Worm (Caenorhabditis elegans) whole organism, early embryonic: ENCODE measurements around the gene dex-1.

Experiments used
- B0310.2 ChIP-seq: sonication (generic microtip); optimal IDR thresholded peaks from 2 replicates; lab custom pipeline; 2016; ENCODE audit warnings: mild to moderate bottlenecking, missing genetic modification characterization, missing compliant biosample characterization
- F13C5.2 ChIP-seq: sonication (generic microtip); optimal IDR thresholded peaks from 2 replicates; lab custom pipeline; 2017; ENCODE audit warnings: mild to moderate bottlenecking, missing genetic modification characterization, inconsistent platforms, missing compliant biosample characterization
- aly-1 ChIP-seq: sonication (generic microtip); optimal IDR thresholded peaks from 2 replicates; lab custom pipeline; 2016; ENCODE audit warnings: missing genetic modification characterization, missing compliant biosample characterization
- ama-1 ChIP-seq: fragments of 150-350 bp; optimal IDR thresholded peaks from 2 replicates; lab custom pipeline; 2014
- ceh-13 ChIP-seq: fragments of 200-800 bp; sonication (Bioruptor generic); optimal IDR thresholded peaks from 2 replicates; lab custom pipeline; 2018; ENCODE audit warnings: mild to moderate bottlenecking, missing genetic modification characterization, missing compliant biosample characterization
- ceh-36 ChIP-seq: sonication (generic microtip); optimal IDR thresholded peaks from 2 replicates; lab custom pipeline; 2016; ENCODE audit warnings: missing genetic modification characterization, inconsistent platforms, missing compliant biosample characterization
- ets-7 ChIP-seq: sonication (generic microtip); optimal IDR thresholded peaks from 2 replicates; lab custom pipeline; 2016; ENCODE audit warnings: missing genotype, missing genetic modification characterization, missing compliant biosample characterization
- flt-1 ChIP-seq: fragments of 200-800 bp; sonication (Bioruptor generic); IDR thresholded peaks from 2 replicates; pipeline ENCODE4 v1.3.6; 2022; ENCODE audit warnings: missing genetic modification characterization, missing compliant biosample characterization
- hmbx-1 ChIP-seq: sonication (generic microtip); optimal IDR thresholded peaks from 2 replicates; lab custom pipeline; 2016; ENCODE audit warnings: mild to moderate bottlenecking, missing genetic modification characterization, missing compliant biosample characterization
- hmg-4 ChIP-seq: fragments of 200-800 bp; sonication (Bioruptor generic); optimal IDR thresholded peaks from 2 replicates; lab custom pipeline; 2018; ENCODE audit warnings: mild to moderate bottlenecking, missing genetic modification characterization, missing compliant biosample characterization
- hnd-1 ChIP-seq: sonication (generic microtip); optimal IDR thresholded peaks from 2 replicates; lab custom pipeline; 2016; ENCODE audit warnings: missing genetic modification characterization, missing compliant biosample characterization
- pes-1 ChIP-seq: fragments of 200-800 bp; sonication (Bioruptor generic); IDR thresholded peaks from 2 replicates; pipeline ENCODE4 v1.3.6; 2022; ENCODE audit warnings: missing genetic modification reagents, missing genetic modification characterization, missing compliant biosample characterization
- scrt-1 ChIP-seq: fragments of 200-800 bp; sonication (Bioruptor generic); IDR thresholded peaks from 2 replicates; pipeline ENCODE4 v1.3.6; 2022; ENCODE audit warnings: missing genetic modification characterization, missing compliant biosample characterization
- sea-1 ChIP-seq: fragments of 200-800 bp; sonication (Bioruptor generic); conservative IDR thresholded peaks from 2 replicates; pipeline ENCODE4 v1.3.6; 2022; ENCODE audit warnings: missing genetic modification characterization, missing compliant biosample characterization
- tbx-11 ChIP-seq: fragments of 200-800 bp; sonication (Bioruptor generic); IDR thresholded peaks from 2 replicates; pipeline ENCODE4 v1.3.6; 2022; ENCODE audit warnings: missing genetic modification characterization, missing compliant biosample characterization
- tbx-37 ChIP-seq: fragments of 200-800 bp; sonication (Bioruptor generic); conservative IDR thresholded peaks from 2 replicates; pipeline ENCODE4 v1.3.6; 2022; ENCODE audit warnings: missing genetic modification reagents, missing genetic modification characterization, missing compliant biosample characterization
- tra-4 ChIP-seq: sonication (generic microtip); optimal IDR thresholded peaks from 2 replicates; lab custom pipeline; 2017; ENCODE audit warnings: missing genetic modification characterization, missing compliant biosample characterization

dex-1 gene

DNA sequence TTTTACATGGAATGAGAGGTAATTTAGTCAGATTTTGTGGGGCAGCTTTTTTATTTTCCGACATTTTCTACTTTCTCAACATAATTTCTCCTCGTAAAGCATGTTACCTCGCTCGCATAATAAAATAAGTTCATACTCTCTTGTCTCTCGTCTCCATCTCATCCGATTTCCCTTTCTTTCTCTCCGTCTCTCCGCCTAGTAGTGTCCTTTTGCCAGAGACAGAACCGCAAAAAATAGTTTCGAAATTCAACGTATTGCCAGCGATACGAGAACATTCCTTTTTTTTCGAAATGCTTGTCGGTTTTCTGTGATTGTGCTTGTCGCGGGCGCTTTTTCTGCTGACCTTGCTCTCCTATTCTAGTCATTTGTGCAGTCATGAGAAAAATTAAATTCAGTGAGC, 21.7 kb upstream of the dex-1 start:
- TF ChIP-seq tbx-11 (GFP tag; lab: Robert Waterston, UW) (no peak), hnd-1 (tag; lab: Kevin White, UChicago) (no peak), aly-1 (tag; lab: Kevin White, UChicago) (no peak), tra-4 (tag; lab: Kevin White, UChicago) (no peak), F13C5.2 (tag; lab: Kevin White, UChicago) (no peak), hmg-4 (no peak), ceh-36 (tag; lab: Kevin White, UChicago) (no peak), pes-1 (GFP tag; lab: Robert Waterston, UW) (no peak), hmbx-1 (tag; lab: Kevin White, UChicago) (no peak), ets-7 (tag; lab: Kevin White, UChicago) (no peak), ceh-13 (no peak), ama-1 (no peak), flt-1 (GFP tag; lab: Robert Waterston, UW) (no peak)

DNA sequence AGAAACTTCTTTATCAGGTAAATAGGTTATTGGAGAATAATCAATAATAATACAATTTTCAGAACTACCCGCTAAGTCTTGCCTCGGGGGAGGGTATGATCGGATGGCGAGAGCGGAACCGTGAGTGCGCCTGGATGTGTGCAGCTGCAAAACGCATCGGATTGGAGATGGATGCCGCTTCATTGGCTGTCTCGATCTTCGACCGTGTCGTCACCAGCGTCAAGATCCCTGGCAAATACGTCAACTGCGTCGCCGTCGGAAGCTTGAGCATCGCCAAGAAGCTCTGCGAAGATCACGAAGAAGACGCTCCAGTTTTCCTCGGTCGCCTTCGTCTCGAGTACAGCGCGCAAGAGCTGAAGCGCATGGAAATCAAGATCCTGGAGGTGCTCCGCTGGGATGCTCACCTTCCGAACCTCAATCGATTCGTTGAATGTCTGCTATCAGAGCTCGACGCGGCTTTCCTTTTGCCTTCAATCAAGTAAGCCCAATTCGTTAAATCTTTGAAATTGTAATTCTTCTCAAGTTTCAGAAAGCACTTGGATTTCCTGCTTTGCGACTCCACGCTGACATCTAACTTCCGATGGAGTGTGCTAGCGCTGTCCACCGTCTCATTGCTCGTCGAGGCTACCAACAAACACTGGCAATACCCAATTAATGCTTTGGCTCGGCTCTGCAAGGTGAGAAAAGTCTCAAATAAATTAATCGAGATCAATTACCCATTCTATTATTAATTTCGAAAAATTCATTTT, 21.0 kb upstream of the dex-1 start:
- TF ChIP-seq hmbx-1 (tag; lab: Kevin White, UChicago) (no peak), flt-1 (GFP tag; lab: Robert Waterston, UW) (no peak), ceh-13 (no peak), tbx-11 (GFP tag; lab: Robert Waterston, UW) (no peak), tra-4 (tag; lab: Kevin White, UChicago) (no peak), hnd-1 (tag; lab: Kevin White, UChicago) (no peak), sea-1 (GFP tag; lab: Robert Waterston, UW) (no peak), tbx-37 (GFP tag; lab: Robert Waterston, UW) (no peak), ets-7 (tag; lab: Kevin White, UChicago) (no peak), ama-1 (no peak), F13C5.2 (tag; lab: Kevin White, UChicago) (no peak), ceh-36 (tag; lab: Kevin White, UChicago) (no peak), pes-1 (GFP tag; lab: Robert Waterston, UW) (no peak), hmg-4 (no peak), scrt-1 (no peak), aly-1 (tag; lab: Kevin White, UChicago) (no peak), B0310.2 (tag; lab: Kevin White, UChicago) (no peak)

DNA sequence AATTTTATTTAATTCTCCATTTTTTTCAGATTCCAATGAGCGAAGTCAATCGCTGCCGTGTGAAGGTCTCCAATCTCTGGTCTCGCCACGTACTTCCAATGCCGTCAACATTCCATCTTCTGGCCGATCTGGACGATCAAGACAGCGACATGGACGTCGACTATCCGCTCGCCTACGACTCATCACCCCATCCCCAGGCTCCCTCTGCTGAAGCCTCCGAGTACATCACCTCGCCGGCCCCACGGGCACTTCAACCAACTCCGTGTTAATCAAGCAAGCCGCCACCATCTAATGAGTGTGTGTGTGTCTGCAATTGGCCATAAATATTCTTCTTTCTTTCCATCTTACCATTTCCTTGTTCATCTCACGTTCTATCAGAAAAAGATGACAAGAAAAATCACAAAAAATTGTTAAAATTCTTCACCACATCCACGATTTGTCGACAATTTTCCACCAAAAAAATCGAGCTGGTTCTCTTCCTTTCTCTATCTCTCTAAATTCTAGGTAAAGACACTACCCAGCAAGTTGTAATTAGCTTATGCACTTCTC, 20.4 kb upstream of the dex-1 start:
- no peak for TF ChIP-seq hmbx-1 (tag; lab: Kevin White, UChicago)
- TF ChIP-seq hnd-1 (tag; lab: Kevin White, UChicago), result no peak
- no peak for TF ChIP-seq ceh-13
- no peak for TF ChIP-seq ets-7 (tag; lab: Kevin White, UChicago)
- TF ChIP-seq flt-1 (GFP tag; lab: Robert Waterston, UW), result no peak
- TF ChIP-seq hmg-4, result no peak
- no peak for TF ChIP-seq pes-1 (GFP tag; lab: Robert Waterston, UW)
- TF ChIP-seq scrt-1, result no peak
- TF ChIP-seq ceh-36 (tag; lab: Kevin White, UChicago), result no peak
- no peak for TF ChIP-seq aly-1 (tag; lab: Kevin White, UChicago)
- TF ChIP-seq ama-1, result no peak
- TF ChIP-seq tra-4 (tag; lab: Kevin White, UChicago), result no peak
- no peak for TF ChIP-seq sea-1 (GFP tag; lab: Robert Waterston, UW)
- TF ChIP-seq tbx-37 (GFP tag; lab: Robert Waterston, UW), result no peak

DNA sequence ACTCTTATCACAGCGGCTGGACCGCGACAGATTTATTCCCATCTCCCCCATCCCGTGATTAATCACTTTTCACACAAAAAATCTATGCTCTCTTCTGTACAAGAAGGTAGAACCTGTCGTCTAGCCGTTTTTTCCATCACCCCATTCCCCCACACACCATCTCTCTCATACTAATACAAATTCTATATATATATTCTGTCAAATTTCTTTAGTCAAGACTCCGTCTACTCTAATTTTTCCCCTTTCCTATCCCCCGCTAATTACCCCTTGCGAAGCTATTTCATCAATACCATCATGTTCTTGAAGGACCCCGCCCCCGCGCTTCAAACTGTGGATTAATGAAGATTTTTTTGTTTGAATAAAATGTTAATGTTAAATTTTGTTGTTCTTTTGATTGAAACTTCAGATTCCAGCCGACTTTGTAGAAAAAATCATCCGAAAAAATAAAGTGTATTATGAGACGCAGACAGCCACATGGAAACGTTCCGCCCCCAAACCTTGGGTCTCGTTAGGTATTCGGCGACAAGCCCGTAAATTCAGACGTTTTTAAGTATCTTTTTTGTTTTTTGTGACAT, 19.8 kb upstream of the dex-1 start:
- no peak for TF ChIP-seq hnd-1 (tag; lab: Kevin White, UChicago)
- no peak for TF ChIP-seq aly-1 (tag; lab: Kevin White, UChicago)
- TF ChIP-seq ama-1, result no peak
- TF ChIP-seq sea-1 (GFP tag; lab: Robert Waterston, UW), result no peak

DNA sequence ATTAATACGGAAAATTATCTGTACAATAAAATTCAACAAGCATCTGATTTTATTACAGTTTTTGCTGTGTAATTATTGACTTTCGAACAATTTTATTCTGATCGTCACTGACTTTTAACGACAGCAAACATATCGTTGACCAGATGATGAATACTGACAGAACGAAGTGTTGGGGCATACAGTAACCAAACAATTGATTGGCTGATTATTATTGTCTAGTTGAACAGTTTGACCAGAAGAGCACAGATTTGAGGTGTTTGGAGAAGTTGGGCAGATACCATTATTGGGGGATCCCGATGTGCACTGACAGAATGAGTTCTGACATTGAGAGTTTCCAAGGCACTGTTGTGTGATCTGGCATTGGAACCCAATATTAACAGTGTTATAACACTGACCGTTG, 19.0 kb upstream of the dex-1 start:
- TF ChIP-seq B0310.2 (tag; lab: Kevin White, UChicago) (no peak), scrt-1 (no peak), flt-1 (GFP tag; lab: Robert Waterston, UW) (no peak), hnd-1 (tag; lab: Kevin White, UChicago) (no peak), ceh-13 (no peak), tbx-37 (GFP tag; lab: Robert Waterston, UW) (no peak)

DNA sequence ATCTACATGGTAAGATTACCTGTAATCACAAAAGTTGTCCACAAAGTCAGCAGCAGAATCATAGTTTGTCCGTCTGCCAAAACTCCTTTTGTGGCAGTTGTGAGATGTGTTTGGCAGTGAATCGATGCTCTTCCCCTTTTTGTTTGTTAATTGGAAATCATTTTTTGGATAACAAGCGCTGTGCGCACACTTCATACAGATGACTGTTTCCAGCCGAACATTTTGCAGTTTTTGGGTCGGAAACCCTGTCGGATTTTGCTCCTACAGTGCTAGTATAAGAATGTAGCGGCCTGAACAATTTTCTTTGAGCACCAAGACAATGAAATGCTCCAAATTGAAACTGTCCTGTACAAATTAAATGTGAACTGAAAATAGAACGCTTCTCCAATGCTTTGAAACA, 17.2 kb upstream of the dex-1 start, which contains the start of gene D1044.7:
Gene D1044.7, minus strand, starts transcription at position 101 of the 400 bp plus-strand sequence.
- TF ChIP-seq aly-1 (tag; lab: Kevin White, UChicago), result no peak
- TF ChIP-seq F13C5.2 (tag; lab: Kevin White, UChicago), result no peak
- TF ChIP-seq hmg-4, result no peak
- TF ChIP-seq ceh-36 (tag; lab: Kevin White, UChicago), result no peak
- no peak for TF ChIP-seq tra-4 (tag; lab: Kevin White, UChicago)
- no peak for TF ChIP-seq tbx-11 (GFP tag; lab: Robert Waterston, UW)
- TF ChIP-seq pes-1 (GFP tag; lab: Robert Waterston, UW), result no peak
- TF ChIP-seq tbx-37 (GFP tag; lab: Robert Waterston, UW), result no peak
- no peak for TF ChIP-seq ama-1
- no peak for TF ChIP-seq hmbx-1 (tag; lab: Kevin White, UChicago)
- TF ChIP-seq ceh-13, result no peak
- no peak for TF ChIP-seq scrt-1
- TF ChIP-seq flt-1 (GFP tag; lab: Robert Waterston, UW), result no peak
- no peak for TF ChIP-seq ets-7 (tag; lab: Kevin White, UChicago)
- no peak for TF ChIP-seq hnd-1 (tag; lab: Kevin White, UChicago)
- no peak for TF ChIP-seq sea-1 (GFP tag; lab: Robert Waterston, UW)
- TF ChIP-seq B0310.2 (tag; lab: Kevin White, UChicago), result no peak
